Worm (Caenorhabditis elegans) whole organism, late embryonic: ENCODE data around the gene srt-36.

ENCODE experiments used
- C38D4.7 ChIP-seq: fragments of 200-800 bp; sonication (Bioruptor generic); optimal IDR thresholded peaks from 2 replicates; lab custom pipeline; 2018; ENCODE audit warnings: mild to moderate bottlenecking, missing genetic modification characterization, moderate library complexity, missing compliant biosample characterization
- K02D7.2 ChIP-seq: sonication (generic microtip); optimal IDR thresholded peaks from 2 replicates; lab custom pipeline; 2017; ENCODE audit warnings: mild to moderate bottlenecking, missing genetic modification characterization, missing compliant biosample characterization
- K09A11.1 ChIP-seq: sonication (generic microtip); optimal IDR thresholded peaks from 2 replicates; lab custom pipeline; 2017; ENCODE audit warnings: antibody characterized with exemption, mild to moderate bottlenecking, missing genetic modification characterization, missing compliant biosample characterization; ENCODE audit not compliant: insufficient read depth
- Y22D7AL.16 ChIP-seq: sonication (generic microtip); optimal IDR thresholded peaks from 2 replicates; lab custom pipeline; 2016; ENCODE audit warnings: missing genetic modification characterization, missing compliant biosample characterization
- ahr-1 ChIP-seq: sonication (generic microtip); optimal IDR thresholded peaks from 2 replicates; lab custom pipeline; 2016; ENCODE audit warnings: missing genetic modification characterization, missing compliant biosample characterization
- ama-1 ChIP-seq: fragments of 150-350 bp; optimal IDR thresholded peaks from 2 replicates; lab custom pipeline; 2014
- ceh-14 ChIP-seq: sonication (generic microtip); optimal IDR thresholded peaks from 2 replicates; lab custom pipeline; 2016; ENCODE audit warnings: missing genotype, missing genetic modification characterization, missing compliant biosample characterization
- ceh-2 ChIP-seq: sonication (generic microtip); optimal IDR thresholded peaks from 2 replicates; lab custom pipeline; 2016; ENCODE audit warnings: missing genotype, missing genetic modification characterization, missing compliant biosample characterization
- ceh-24 ChIP-seq: sonication (generic microtip); optimal IDR thresholded peaks from 2 replicates; lab custom pipeline; 2016; ENCODE audit warnings: mild to moderate bottlenecking, missing genetic modification characterization, missing compliant biosample characterization
- ceh-31 ChIP-seq: sonication (generic microtip); optimal IDR thresholded peaks from 2 replicates; lab custom pipeline; 2016; ENCODE audit warnings: missing genetic modification characterization, missing compliant biosample characterization
- ceh-6 ChIP-seq: fragments of 200-800 bp; sonication (Bioruptor generic); optimal IDR thresholded peaks from 2 replicates; lab custom pipeline; 2018; ENCODE audit warnings: mild to moderate bottlenecking, missing genetic modification characterization, missing compliant biosample characterization
- elt-2 ChIP-seq: sonication (generic microtip); optimal IDR thresholded peaks from 2 replicates; lab custom pipeline; 2016; ENCODE audit warnings: missing genetic modification reagents, missing genetic modification characterization, missing compliant biosample characterization
- elt-4 ChIP-seq: sonication (generic microtip); optimal IDR thresholded peaks from 2 replicates; lab custom pipeline; 2016; ENCODE audit warnings: missing genetic modification characterization, missing compliant biosample characterization
- fax-1 ChIP-seq: sonication (generic microtip); optimal IDR thresholded peaks from 2 replicates; lab custom pipeline; 2016; ENCODE audit warnings: missing genotype, missing genetic modification characterization, missing compliant biosample characterization
- fkh-6 ChIP-seq: sonication (generic microtip); optimal IDR thresholded peaks from 2 replicates; lab custom pipeline; 2016; ENCODE audit warnings: missing genetic modification characterization, missing compliant biosample characterization
- hlh-13 ChIP-seq: fragments of 200-800 bp; sonication (Bioruptor generic); optimal IDR thresholded peaks from 2 replicates; lab custom pipeline; 2018; ENCODE audit warnings: mild to moderate bottlenecking, missing genetic modification characterization, missing compliant biosample characterization
- hlh-8 ChIP-seq: sonication (generic microtip); optimal IDR thresholded peaks from 2 replicates; lab custom pipeline; 2016; ENCODE audit warnings: missing genotype, missing genetic modification characterization, missing compliant biosample characterization
- madf-2 ChIP-seq: sonication (generic microtip); optimal IDR thresholded peaks from 2 replicates; lab custom pipeline; 2017; ENCODE audit warnings: missing genetic modification characterization, missing compliant biosample characterization
- nfya-1 ChIP-seq: sonication (generic microtip); optimal IDR thresholded peaks from 2 replicates; lab custom pipeline; 2017; ENCODE audit warnings: missing genetic modification characterization, mild to moderate bottlenecking, missing compliant biosample characterization, antibody characterized with exemption, moderate library complexity
- nhr-11 ChIP-seq: fragments of 150-350 bp; optimal IDR thresholded peaks from 2 replicates; lab custom pipeline; 2014; ENCODE audit warnings: missing biosample characterization, missing genetic modification characterization
- pat-9 ChIP-seq: fragments of 200-800 bp; sonication (Bioruptor generic); optimal IDR thresholded peaks from 2 replicates; lab custom pipeline; 2018; ENCODE audit warnings: mild to moderate bottlenecking, missing genetic modification characterization, moderate library complexity, missing compliant biosample characterization
- pha-2 ChIP-seq: sonication (generic microtip); optimal IDR thresholded peaks from 2 replicates; lab custom pipeline; 2017; ENCODE audit warnings: mild to moderate bottlenecking, missing genetic modification characterization, missing compliant biosample characterization
- pros-1 ChIP-seq: fragments of 150-350 bp; optimal IDR thresholded peaks from 2 replicates; lab custom pipeline; 2014; ENCODE audit warnings: missing biosample characterization, missing genetic modification reagents, missing genetic modification characterization
- ref-2 ChIP-seq: sonication (generic microtip); optimal IDR thresholded peaks from 2 replicates; lab custom pipeline; 2016; ENCODE audit warnings: missing genetic modification characterization, missing compliant biosample characterization
- rnt-1 ChIP-seq: sonication (generic microtip); optimal IDR thresholded peaks from 2 replicates; lab custom pipeline; 2016; ENCODE audit warnings: missing genetic modification characterization, missing compliant biosample characterization
- syd-9 ChIP-seq: sonication (generic microtip); optimal IDR thresholded peaks from 2 replicates; lab custom pipeline; 2016; ENCODE audit warnings: mild to moderate bottlenecking, missing genetic modification characterization, moderate library complexity, missing compliant biosample characterization
- tbx-2 ChIP-seq: sonication (generic microtip); optimal IDR thresholded peaks from 2 replicates; lab custom pipeline; 2016; ENCODE audit warnings: missing genetic modification characterization, missing compliant biosample characterization
- unc-3 ChIP-seq, 2 experiments: fragments of 200-800 bp in 1 of 2; sonication (Bioruptor generic) in 1 of 2; sonication (generic microtip) in 1 of 2; conservative IDR thresholded peaks in 1 of 2; optimal IDR thresholded peaks in 1 of 2; 2 replicates each; pipeline versions ENCODE4 v1.3.6 to Lab custom; 2016 to 2022; ENCODE audit warnings: missing compliant biosample characterization in 2 of 2, missing genetic modification characterization in 2 of 2, missing genetic modification reagents in 1 of 2
- unc-55 ChIP-seq: sonication (generic microtip); optimal IDR thresholded peaks from 2 replicates; lab custom pipeline; 2017; ENCODE audit warnings: missing biosample characterization, missing genetic modification reagents, missing genetic modification characterization

srt-36 gene

DNA sequence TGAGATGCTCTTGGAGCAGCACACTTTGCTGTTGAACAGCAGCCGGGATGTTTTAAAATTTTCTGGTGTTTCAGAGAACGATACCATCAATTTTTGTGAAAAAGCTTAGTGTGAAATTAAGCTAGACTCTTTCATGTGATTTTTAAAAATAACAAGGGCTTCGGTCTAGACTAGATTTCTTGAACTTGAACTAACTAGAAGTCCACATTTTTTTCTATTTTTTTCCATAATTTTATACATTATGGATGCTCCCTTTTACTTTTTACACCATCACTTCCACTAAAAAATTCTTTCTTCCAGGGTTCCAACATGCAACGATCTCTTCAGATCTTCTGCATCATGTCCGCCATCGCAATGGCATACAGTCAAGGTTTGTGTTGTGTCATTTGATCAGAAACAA, 32.0 kb downstream of the srt-36 start, which contains the start of gene nlp-13:
TSS of gene nlp-13 (plus strand) at position 301 of the 400 bp plus-strand sequence.
- TF ChIP-seq nhr-11 (tag; lab: Kevin White, UChicago) (no peak), ceh-31 (tag; lab: Kevin White, UChicago) (no peak), fax-1 (tag; lab: Kevin White, UChicago) (no peak)

DNA sequence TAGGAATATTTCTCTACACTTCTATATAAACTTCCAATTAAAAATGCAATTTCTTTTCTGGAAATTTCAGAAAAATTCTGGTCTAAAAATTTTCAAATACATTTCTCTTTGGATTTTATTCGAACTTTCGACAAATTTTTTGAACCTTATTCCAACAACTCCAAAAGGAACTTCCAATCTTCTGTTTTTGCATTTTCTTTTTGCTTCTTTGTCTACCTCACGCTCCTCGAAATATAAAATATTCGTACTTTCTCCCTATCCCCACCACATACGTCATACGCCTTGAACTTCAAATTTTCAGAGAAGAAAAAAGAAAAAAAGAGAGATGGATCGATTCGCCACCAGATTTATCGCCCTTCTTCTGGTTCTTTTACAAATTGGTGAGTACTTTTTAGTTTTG, 48.8 kb downstream of the srt-36 start, which contains the start of gene nlp-9:
TSS of gene nlp-9 (plus strand) at position 301 of the 400 bp plus-strand sequence.
- TF ChIP-seq madf-2 (tag; lab: Kevin White, UChicago) (no peak), elt-4 (tag; lab: Kevin White, UChicago) (no peak), syd-9 (tag; lab: Kevin White, UChicago) (no peak), nfya-1 (tag; lab: Kevin White, UChicago) (no peak), ref-2 (tag; lab: Kevin White, UChicago) (no peak), hlh-8 (no peak), ama-1 (lab: Kevin White, UChicago) (no peak), K09A11.1 (tag; lab: Kevin White, UChicago) (no peak), ceh-6 (GFP tag; lab: Kevin White, UChicago) (no peak), pha-2 (no peak), ceh-24 (no peak)

DNA sequence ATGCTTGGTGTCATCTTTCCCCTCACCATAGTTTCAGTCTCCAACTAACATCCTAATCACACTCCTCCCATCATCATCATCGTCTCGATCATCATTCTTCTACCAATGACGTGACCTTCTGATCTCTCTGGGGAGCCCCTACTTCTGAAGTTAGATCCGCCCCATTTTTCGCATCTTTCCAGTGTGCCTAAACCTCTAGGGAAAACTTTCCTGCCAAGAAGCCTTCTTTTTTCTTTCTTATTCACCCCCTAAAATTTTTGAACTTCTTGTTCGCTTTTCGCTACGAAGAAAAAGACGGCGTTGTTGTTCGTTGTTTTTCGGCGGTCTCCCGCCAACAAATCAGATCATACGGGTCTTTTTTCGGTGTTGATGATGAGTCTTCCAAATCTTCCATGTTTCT, 49.8 kb downstream of the srt-36 start:
- TF ChIP-seq ahr-1 (tag; lab: Kevin White, UChicago) (no peak), pat-9 (tag; lab: Kevin White, UChicago) (no peak), unc-3 (GFP tag; conservative IDR thresholded peaks at IDR 0.05; lab: Robert Waterston, UW) (no peak), unc-3 (tag; optimal IDR thresholded peaks at IDR 0.05; lab: Kevin White, UChicago) (peak; percentile 5), ceh-2 (no peak), elt-2 (tag; lab: Kevin White, UChicago) (no peak)

DNA sequence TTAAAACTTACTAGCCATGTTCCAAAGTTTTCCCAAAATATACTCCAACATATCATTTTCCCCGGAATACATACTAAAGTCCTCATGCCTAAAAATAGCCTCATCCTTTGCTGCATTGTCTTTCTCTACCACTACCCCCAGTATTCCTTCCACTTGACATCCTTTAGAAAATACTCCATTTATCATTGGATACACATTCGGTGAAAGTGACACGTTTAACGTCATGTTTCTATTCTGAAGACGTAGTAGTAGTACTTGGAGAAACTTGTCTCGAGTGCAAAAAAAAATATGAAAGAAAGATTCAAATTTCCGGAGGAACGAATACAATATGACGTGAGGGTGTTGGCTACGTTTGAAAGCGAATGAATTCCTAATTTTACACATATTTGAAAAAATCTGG, 51.2 kb downstream of the srt-36 start:
- TF ChIP-seq tbx-2 (no peak), ceh-6 (GFP tag; lab: Kevin White, UChicago) (no peak), elt-4 (tag; lab: Kevin White, UChicago) (no peak), fkh-6 (tag; lab: Kevin White, UChicago) (no peak), unc-55 (GFP tag; lab: Kevin White, UChicago) (no peak), K02D7.2 (no peak), hlh-13 (GFP tag; lab: Kevin White, UChicago) (no peak), ceh-14 (no peak), Y22D7AL.16 (tag; lab: Kevin White, UChicago) (no peak), C38D4.7 (GFP tag; lab: Kevin White, UChicago) (no peak), rnt-1 (tag; lab: Kevin White, UChicago) (no peak), pros-1 (no peak)
- TF ChIP-seq, all 69 proteins: peak for 0
